Worm (Caenorhabditis elegans) whole organism, L4/young adult: ENCODE data around the gene F10G2.2.

ENCODE experiments used
- W03F9.2 ChIP-seq: fragments of 150-350 bp; optimal IDR thresholded peaks from 2 replicates; lab custom pipeline; 2014; ENCODE audit warnings: missing biosample characterization, missing genetic modification characterization
- dao-5 ChIP-seq: sonication (generic microtip); optimal IDR thresholded peaks from 2 replicates; lab custom pipeline; 2016; ENCODE audit warnings: missing genotype, missing genetic modification characterization, moderate library complexity, missing compliant biosample characterization
- him-1 ChIP-seq: sonication (generic microtip); optimal IDR thresholded peaks from 2 replicates; lab custom pipeline; 2016; ENCODE audit warnings: missing genotype, missing genetic modification reagents, missing genetic modification characterization, missing compliant biosample characterization

Gene F10G2.2

DNA sequence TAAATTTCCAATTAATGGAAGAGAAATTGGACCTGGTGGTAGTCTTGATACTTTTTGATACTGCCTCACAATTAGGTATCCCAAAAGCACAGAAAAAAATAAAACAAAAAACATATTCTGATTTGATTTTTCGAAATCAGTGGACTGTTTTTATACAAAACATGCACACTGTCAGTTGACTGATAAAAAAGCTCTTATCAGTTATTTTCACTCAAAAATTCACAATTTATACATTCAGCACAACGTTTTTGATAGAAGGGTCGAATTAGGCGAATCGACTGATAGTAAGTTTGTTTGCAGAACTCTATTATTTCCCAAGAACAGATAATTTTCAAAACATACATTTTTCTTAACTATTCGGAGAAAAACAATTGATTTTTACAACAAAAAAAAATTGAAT, 33.1 kb downstream of the F10G2.2 start, which contains the start of gene cyp-35A2:
TSS of gene cyp-35A2 (minus strand) at position 124 of the 400 bp plus-strand sequence.
- no peak for TF ChIP-seq dao-5 (tag; lab: Kevin White, UChicago)
- TF ChIP-seq W03F9.2 (tag; lab: Kevin White, UChicago), result no peak
- TF ChIP-seq him-1 (tag; lab: Kevin White, UChicago), result no peak

DNA sequence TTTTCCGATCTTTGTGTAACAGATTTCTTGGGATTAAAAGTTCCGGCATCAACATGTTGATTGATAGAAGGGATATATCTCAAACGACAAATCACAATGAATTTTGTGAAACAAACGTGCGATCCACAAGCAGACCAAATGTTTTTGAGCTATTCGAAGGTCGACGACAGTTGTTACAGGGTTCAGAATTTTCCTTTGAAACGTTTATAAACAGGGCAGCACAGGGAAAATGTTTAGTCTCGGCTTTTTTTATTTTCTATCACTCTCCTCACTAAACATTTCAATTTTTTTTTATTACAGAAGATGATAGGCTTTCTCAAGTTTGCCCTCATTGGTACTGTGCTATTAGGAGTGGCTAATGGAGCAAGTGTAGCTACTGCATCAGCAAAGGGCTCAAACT, 34.0 kb downstream of the F10G2.2 start, which contains the start of gene exc-13:
TSS of gene exc-13 (plus strand) at position 301 of the 400 bp plus-strand sequence.
- TF ChIP-seq him-1 (tag; lab: Kevin White, UChicago) (no peak), W03F9.2 (tag; lab: Kevin White, UChicago) (no peak), dao-5 (tag; lab: Kevin White, UChicago) (no peak)

DNA sequence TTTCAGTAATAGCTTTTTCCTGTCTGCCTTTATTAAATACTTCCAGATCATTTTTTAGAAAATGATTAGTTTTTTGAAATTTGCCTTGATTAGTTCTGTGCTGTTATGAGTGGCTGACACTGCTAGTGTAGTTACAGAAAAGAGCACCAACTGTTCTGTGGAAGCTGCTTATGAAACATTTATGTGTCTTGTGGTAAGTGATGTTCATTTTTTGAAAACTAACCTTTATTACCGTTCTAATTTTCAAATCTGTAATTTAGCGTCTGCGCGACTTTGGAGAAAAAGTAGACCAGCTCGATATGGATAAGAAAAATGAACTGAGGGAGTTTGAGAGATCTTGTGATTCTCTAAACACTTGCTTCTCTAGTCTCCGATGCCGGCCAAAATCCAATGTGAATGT, 38.6 kb downstream of the F10G2.2 start, which contains the start of gene srj-14:
TSS of gene srj-14 (plus strand) at position 131 of the 400 bp plus-strand sequence.
- no peak for TF ChIP-seq W03F9.2 (tag; lab: Kevin White, UChicago)
- no peak for TF ChIP-seq him-1 (tag; lab: Kevin White, UChicago)
- TF ChIP-seq dao-5 (tag; lab: Kevin White, UChicago), result no peak

DNA sequence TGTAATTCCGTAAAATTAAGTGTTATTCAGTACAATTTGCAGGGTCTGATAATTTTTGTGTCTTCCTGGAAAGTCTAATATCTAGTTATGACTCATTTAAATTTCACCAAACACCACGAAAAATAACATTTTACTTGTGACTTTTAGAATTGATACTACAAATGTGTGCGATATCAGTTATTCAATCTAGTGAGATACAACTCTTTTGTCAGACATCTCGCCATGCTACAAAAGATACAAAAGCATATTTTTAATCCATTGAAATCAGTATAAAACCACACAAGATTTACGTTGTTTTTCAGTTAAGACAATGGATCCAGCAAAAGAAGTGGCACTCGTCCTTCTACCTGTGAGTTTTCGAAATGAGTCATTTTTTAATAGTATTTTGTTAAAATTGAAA, 43.1 kb downstream of the F10G2.2 start, which contains the start of gene srx-56:
TSS of gene srx-56 (plus strand) at position 301 of the 400 bp plus-strand sequence.
- TF ChIP-seq him-1 (tag; lab: Kevin White, UChicago), result no peak

DNA sequence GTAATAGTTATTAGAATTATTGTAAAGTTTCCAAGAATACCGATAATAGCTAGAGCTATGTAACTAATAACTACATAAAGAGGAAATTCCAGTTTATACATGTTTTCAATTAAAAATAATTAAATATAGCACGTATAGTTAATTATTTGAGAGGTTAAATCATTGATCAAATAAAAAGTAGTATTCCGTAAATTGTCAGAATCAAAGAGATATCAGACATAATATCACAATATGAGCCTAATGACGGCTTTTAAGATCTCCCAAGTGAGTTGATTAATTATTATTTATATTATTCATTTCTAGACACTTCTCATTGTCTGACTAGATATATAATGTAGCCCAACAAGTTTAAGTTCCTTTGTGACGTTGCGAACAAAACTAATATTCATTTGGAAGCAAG, 48.4 kb downstream of the F10G2.2 start, which contains the start of gene srsx-24:
TSS of gene srsx-24 (minus strand) at position 101 of the 400 bp plus-strand sequence.
- TF ChIP-seq dao-5 (tag; lab: Kevin White, UChicago), result no peak

DNA sequence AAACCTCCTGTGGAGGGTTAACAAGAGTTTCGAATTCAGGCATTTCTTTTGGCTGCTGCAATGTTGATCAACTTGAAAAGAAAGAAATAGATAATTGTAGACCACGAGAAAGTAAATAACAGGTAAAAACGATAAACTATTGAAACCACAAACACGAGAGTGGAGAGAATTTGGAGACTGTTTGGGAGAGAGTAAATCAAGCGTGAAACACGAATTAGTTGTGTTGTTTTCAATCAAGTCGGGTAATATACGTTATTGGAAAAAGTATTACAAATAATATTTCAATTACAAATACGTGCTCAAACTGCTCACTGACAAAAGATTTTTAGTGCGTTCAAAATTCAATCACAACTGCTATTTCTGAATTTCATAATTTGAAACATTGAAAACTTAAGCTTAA, 50.0 kb downstream of the F10G2.2 start, which contains the start of gene C03G6.17:
TSS of gene C03G6.17 (minus strand) at position 101 of the 400 bp plus-strand sequence.
- no peak for TF ChIP-seq dao-5 (tag; lab: Kevin White, UChicago)
- no peak for TF ChIP-seq him-1 (tag; lab: Kevin White, UChicago)
- no peak for TF ChIP-seq W03F9.2 (tag; lab: Kevin White, UChicago)
